Worm (Caenorhabditis elegans) whole organism, young adult: ENCODE results near the gene F26D2.14.

Experiments used
- B0261.1 ChIP-seq: sonication (generic microtip); optimal IDR thresholded peaks from 2 replicates; lab custom pipeline; 2016; ENCODE audit warnings: mild to moderate bottlenecking, missing genetic modification characterization, moderate library complexity, missing compliant biosample characterization
- B0336.3 ChIP-seq: fragments of 200-800 bp; sonication (Bioruptor generic); IDR thresholded peaks from 2 replicates; pipeline ENCODE4 v1.3.6; 2022; ENCODE audit warnings: missing genetic modification characterization, missing compliant biosample characterization
- C17E4.6 ChIP-seq: fragments of 200-800 bp; sonication (Bioruptor generic); IDR thresholded peaks from 2 replicates; pipeline ENCODE4 v1.3.6; 2022; ENCODE audit warnings: missing genetic modification reagents, missing genetic modification characterization, missing compliant biosample characterization
- F23B12.7 ChIP-seq: sonication (generic microtip); optimal IDR thresholded peaks from 2 replicates; lab custom pipeline; 2017; ENCODE audit warnings: missing genetic modification characterization, mild to moderate bottlenecking, missing compliant biosample characterization, antibody characterized with exemption, moderate library complexity; ENCODE audit not compliant: insufficient read depth
- F55B11.4 ChIP-seq: sonication (generic microtip); optimal IDR thresholded peaks from 2 replicates; lab custom pipeline; 2016; ENCODE audit warnings: missing compliant biosample characterization, missing genetic modification characterization, borderline replicate concordance; ENCODE audit not compliant: insufficient read depth
- T26A5.8 ChIP-seq: sonication (generic microtip); optimal IDR thresholded peaks from 2 replicates; lab custom pipeline; 2016; ENCODE audit warnings: missing genetic modification characterization, missing compliant biosample characterization
- Y53F4B.3 ChIP-seq: fragments of 200-800 bp; sonication (Bioruptor generic); IDR thresholded peaks from 2 replicates; pipeline ENCODE4 v1.3.6; 2022; ENCODE audit warnings: missing genetic modification reagents, missing genetic modification characterization, missing compliant biosample characterization
- Y53G8AR.9 ChIP-seq: fragments of 200-800 bp; sonication (Bioruptor generic); conservative IDR thresholded peaks from 2 replicates; pipeline ENCODE4 v1.3.6; 2022; ENCODE audit warnings: missing genetic modification reagents, missing genetic modification characterization, missing compliant biosample characterization
- Y79H2A.3 ChIP-seq: fragments of 200-800 bp; sonication (Bioruptor generic); conservative IDR thresholded peaks from 2 replicates; pipeline ENCODE4 v1.3.6; 2022; ENCODE audit warnings: missing genetic modification reagents, missing genetic modification characterization, missing compliant biosample characterization
- athp-1 ChIP-seq: sonication (generic microtip); optimal IDR thresholded peaks from 2 replicates; lab custom pipeline; 2017; ENCODE audit warnings: mild to moderate bottlenecking, missing genetic modification characterization, missing compliant biosample characterization
- attf-5 ChIP-seq: fragments of 200-800 bp; sonication (Bioruptor generic); optimal IDR thresholded peaks from 2 replicates; lab custom pipeline; 2018; ENCODE audit warnings: mild to moderate bottlenecking, missing genetic modification characterization, missing compliant biosample characterization
- ceh-40 ChIP-seq: fragments of 200-800 bp; sonication (Bioruptor generic); IDR thresholded peaks from 2 replicates; pipeline ENCODE4 v1.3.6; 2022; ENCODE audit warnings: missing genetic modification characterization, missing compliant biosample characterization
- ceh-91 ChIP-seq: fragments of 200-800 bp; sonication (Bioruptor generic); IDR thresholded peaks from 2 replicates; pipeline ENCODE4 v1.3.6; 2022; ENCODE audit warnings: missing genetic modification reagents, missing genetic modification characterization, missing compliant biosample characterization
- dpff-1 ChIP-seq: sonication (generic microtip); optimal IDR thresholded peaks from 2 replicates; lab custom pipeline; 2017; ENCODE audit warnings: mild to moderate bottlenecking, missing genetic modification characterization, missing compliant biosample characterization
- egl-18 ChIP-seq: fragments of 200-800 bp; sonication (Bioruptor generic); IDR thresholded peaks from 2 replicates; pipeline ENCODE4 v1.3.6; 2022; ENCODE audit warnings: missing genetic modification reagents, missing genetic modification characterization, missing compliant biosample characterization
- egrh-3 ChIP-seq: fragments of 200-800 bp; sonication (Bioruptor generic); IDR thresholded peaks from 2 replicates; pipeline ENCODE4 v1.3.6; 2022; ENCODE audit warnings: missing genetic modification reagents, missing genetic modification characterization, missing compliant biosample characterization
- ekl-4 ChIP-seq: fragments of 200-800 bp; sonication (Bioruptor generic); IDR thresholded peaks from 2 replicates; pipeline ENCODE4 v1.3.6; 2022; ENCODE audit warnings: missing genetic modification reagents, missing genetic modification characterization, missing compliant biosample characterization
- ets-4 ChIP-seq: fragments of 200-800 bp; sonication (Bioruptor generic); optimal IDR thresholded peaks from 2 replicates; lab custom pipeline; 2018; ENCODE audit warnings: mild to moderate bottlenecking, missing genetic modification characterization, missing compliant biosample characterization
- hlh-26 ChIP-seq: fragments of 200-800 bp; sonication (Bioruptor generic); conservative IDR thresholded peaks from 2 replicates; pipeline ENCODE4 v1.3.6; 2022; ENCODE audit warnings: missing genetic modification reagents, missing genetic modification characterization, missing compliant biosample characterization
- hmg-1.2 ChIP-seq: fragments of 200-800 bp; sonication (Bioruptor generic); IDR thresholded peaks from 2 replicates; pipeline ENCODE4 v1.3.6; 2022; ENCODE audit warnings: missing genetic modification reagents, missing genetic modification characterization, missing compliant biosample characterization
- hrde-1 ChIP-seq: sonication (generic microtip); optimal IDR thresholded peaks from 2 replicates; lab custom pipeline; 2016; ENCODE audit warnings: missing genetic modification characterization, mild to moderate bottlenecking, missing compliant biosample characterization, moderate library complexity, missing genotype, missing genetic modification reagents, borderline replicate concordance
- lag-1 ChIP-seq: fragments of 200-800 bp; sonication (Bioruptor generic); IDR thresholded peaks from 2 replicates; pipeline ENCODE4 v1.3.6; 2022; ENCODE audit warnings: missing genetic modification reagents, missing genetic modification characterization, missing compliant biosample characterization
- lin-35 ChIP-seq, 3 experiments: fragments of 150-350 bp in 2 of 3; sonication (generic microtip) in 1 of 3; optimal IDR thresholded peaks; 2 replicates each; lab custom pipeline; 2014 to 2018; ENCODE audit warnings: missing biosample characterization in 3 of 3, missing genetic modification characterization in 3 of 3, missing genetic modification reagents in 3 of 3
- lin-54 ChIP-seq: fragments of 200-800 bp; sonication (Bioruptor generic); optimal IDR thresholded peaks from 2 replicates; lab custom pipeline; 2018; ENCODE audit warnings: mild to moderate bottlenecking, missing genetic modification characterization, missing compliant biosample characterization
- madf-10 ChIP-seq: sonication (generic microtip); optimal IDR thresholded peaks from 2 replicates; lab custom pipeline; 2016; ENCODE audit warnings: mild to moderate bottlenecking, missing genetic modification characterization, missing compliant biosample characterization
- madf-3 ChIP-seq: fragments of 200-800 bp; sonication (Bioruptor generic); IDR thresholded peaks from 2 replicates; pipeline ENCODE4 v1.3.6; 2022; ENCODE audit warnings: missing genetic modification reagents, missing genetic modification characterization, missing compliant biosample characterization
- madf-8 ChIP-seq: fragments of 200-800 bp; sonication (Bioruptor generic); conservative IDR thresholded peaks from 2 replicates; pipeline ENCODE4 v1.3.6; 2022; ENCODE audit warnings: missing genetic modification reagents, missing genetic modification characterization, missing compliant biosample characterization
- nfya-2 ChIP-seq: fragments of 200-800 bp; sonication (Bioruptor generic); IDR thresholded peaks from 2 replicates; pipeline ENCODE4 v1.3.6; 2022; ENCODE audit warnings: missing genetic modification reagents, missing genetic modification characterization, missing compliant biosample characterization
- nhr-120 ChIP-seq: fragments of 200-800 bp; sonication (Bioruptor generic); IDR thresholded peaks from 2 replicates; pipeline ENCODE4 v1.3.6; 2022; ENCODE audit warnings: missing genetic modification characterization, missing compliant biosample characterization
- nhr-179 ChIP-seq: sonication (generic microtip); optimal IDR thresholded peaks from 2 replicates; lab custom pipeline; 2016; ENCODE audit warnings: mild to moderate bottlenecking, missing genetic modification characterization, missing compliant biosample characterization
- nhr-27 ChIP-seq: fragments of 200-800 bp; sonication (Bioruptor generic); optimal IDR thresholded peaks from 2 replicates; lab custom pipeline; 2018; ENCODE audit warnings: mild to moderate bottlenecking, missing genetic modification characterization, moderate library complexity, missing compliant biosample characterization
- nhr-90 ChIP-seq: sonication (generic microtip); optimal IDR thresholded peaks from 2 replicates; lab custom pipeline; 2016; ENCODE audit warnings: missing genotype, mild to moderate bottlenecking, missing genetic modification characterization, missing compliant biosample characterization
- pbrm-1 ChIP-seq: fragments of 200-800 bp; sonication (Bioruptor generic); IDR thresholded peaks from 2 replicates; pipeline ENCODE4 v1.3.6; 2022; ENCODE audit warnings: missing genetic modification reagents, missing genetic modification characterization, missing compliant biosample characterization
- repo-1 ChIP-seq: sonication (generic microtip); optimal IDR thresholded peaks from 2 replicates; lab custom pipeline; 2017; ENCODE audit warnings: mild to moderate bottlenecking, missing genetic modification characterization, missing compliant biosample characterization
- snpc-1.3 ChIP-seq: sonication (generic microtip); optimal IDR thresholded peaks from 2 replicates; lab custom pipeline; 2017; ENCODE audit warnings: missing genetic modification characterization, mild to moderate bottlenecking, missing compliant biosample characterization, antibody characterized with exemption, moderate library complexity, missing genotype, missing genetic modification reagents; ENCODE audit not compliant: insufficient read depth
- somi-1 ChIP-seq: fragments of 200-800 bp; sonication (Bioruptor generic); optimal IDR thresholded peaks from 2 replicates; lab custom pipeline; 2018; ENCODE audit warnings: mild to moderate bottlenecking, missing genetic modification characterization, missing compliant biosample characterization
- tbx-9 ChIP-seq: sonication (generic microtip); optimal IDR thresholded peaks from 2 replicates; lab custom pipeline; 2016; ENCODE audit warnings: borderline replicate concordance, missing genetic modification characterization, inconsistent platforms, missing compliant biosample characterization
- unc-62 ChIP-seq: fragments of 150-350 bp; optimal IDR thresholded peaks from 2 replicates; lab custom pipeline; 2014; ENCODE audit warnings: missing biosample characterization, missing genetic modification reagents, missing genetic modification characterization
- zim-3 ChIP-seq: sonication (generic microtip); optimal IDR thresholded peaks from 2 replicates; lab custom pipeline; 2017; ENCODE audit warnings: mild to moderate bottlenecking, missing genetic modification characterization, moderate library complexity, missing compliant biosample characterization
- ztf-25 ChIP-seq: fragments of 200-800 bp; sonication (Bioruptor generic); IDR thresholded peaks from 2 replicates; pipeline ENCODE4 v1.3.6; 2022; ENCODE audit warnings: missing genetic modification reagents, missing genetic modification characterization, missing compliant biosample characterization
- ztf-3 ChIP-seq: fragments of 200-800 bp; sonication (Bioruptor generic); optimal IDR thresholded peaks from 2 replicates; lab custom pipeline; 2018; ENCODE audit warnings: mild to moderate bottlenecking, missing genetic modification characterization, missing compliant biosample characterization

Gene F26D2.14

ce11 chrV:16424428-16424827 is 11.2 kb upstream of the F26D2.14 start, which contains the start of gene srw-29:
srw-29 (minus strand) TSS chrV:16424528.
- TF ChIP-seq ceh-91 (GFP tag; lab: Robert Waterston, UW), result no peak
- no peak for TF ChIP-seq T26A5.8 (tag; lab: Kevin White, UChicago)
- no peak for TF ChIP-seq attf-5 (GFP tag; lab: Kevin White, UChicago)

ce11 chrV:16429503-16429902 is 6.2 kb upstream of the F26D2.14 start, which contains the start of gene F26D2.10:
F26D2.10 (minus strand) TSS chrV:16429603.
- TF ChIP-seq ztf-3 (GFP tag; lab: Kevin White, UChicago) (no peak), F55B11.4 (tag; lab: Kevin White, UChicago) (no peak), ceh-40 (GFP tag; lab: Robert Waterston, UW) (no peak), hmg-1.2 (no peak), repo-1 (no peak), snpc-1.3 (tag; lab: Kevin White, UChicago) (no peak), ekl-4 (GFP tag; lab: Robert Waterston, UW) (no peak), lag-1 (GFP tag; lab: Robert Waterston, UW) (no peak), ztf-25 (GFP tag; lab: Robert Waterston, UW) (no peak), ets-4 (GFP tag; lab: Kevin White, UChicago) (no peak), hlh-26 (GFP tag; lab: Robert Waterston, UW) (no peak), attf-5 (GFP tag; lab: Kevin White, UChicago) (no peak), nhr-179 (tag; lab: Kevin White, UChicago) (no peak), dpff-1 (tag; lab: Kevin White, UChicago) (no peak), nfya-2 (GFP tag; lab: Robert Waterston, UW) (no peak), nhr-90 (no peak), hrde-1 (no peak)

ce11 chrV:16429940-16430339 is 5.7 kb upstream of the F26D2.14 start, which contains the start of gene str-73:
str-73 (plus strand) TSS chrV:16430240.
- TF ChIP-seq nhr-120 (GFP tag; lab: Robert Waterston, UW) (no peak), unc-62 (GFP tag; lab: Kevin White, UChicago) (no peak), somi-1 (GFP tag; lab: Kevin White, UChicago) (no peak), ceh-40 (GFP tag; lab: Robert Waterston, UW) (no peak), pbrm-1 (GFP tag; lab: Robert Waterston, UW) (no peak), tbx-9 (tag; lab: Kevin White, UChicago) (no peak), hrde-1 (no peak), F23B12.7 (tag; lab: Kevin White, UChicago) (no peak), Y53F4B.3 (no peak), egrh-3 (GFP tag; lab: Robert Waterston, UW) (no peak), lag-1 (GFP tag; lab: Robert Waterston, UW) (no peak), madf-10 (tag; lab: Kevin White, UChicago) (no peak), hmg-1.2 (no peak), C17E4.6 (GFP tag; lab: Robert Waterston, UW) (no peak), nhr-27 (tag; lab: Kevin White, UChicago) (no peak), ztf-3 (GFP tag; lab: Kevin White, UChicago) (no peak), B0336.3 (GFP tag; lab: Robert Waterston, UW) (no peak), lin-54 (GFP tag; lab: Kevin White, UChicago) (no peak), B0261.1 (no peak), nhr-90 (no peak)

ce11 chrV:16433471-16433870 is 2.2 kb upstream of the F26D2.14 start, which contains the start of gene clec-234:
clec-234 (minus strand) TSS chrV:16433571.
- TF ChIP-seq zim-3 (tag; lab: Kevin White, UChicago) (no peak), ztf-3 (GFP tag; lab: Kevin White, UChicago) (no peak), pbrm-1 (GFP tag; lab: Robert Waterston, UW) (no peak), Y79H2A.3 (GFP tag; lab: Robert Waterston, UW) (no peak), T26A5.8 (tag; lab: Kevin White, UChicago) (no peak), egl-18 (GFP tag; lab: Robert Waterston, UW) (no peak), madf-3 (GFP tag; lab: Robert Waterston, UW) (no peak), madf-8 (GFP tag; lab: Robert Waterston, UW) (no peak), lin-35 (GFP tag; optimal IDR thresholded peaks at IDR 0.05; lab: Kevin White, UChicago) (no peak), egrh-3 (GFP tag; lab: Robert Waterston, UW) (no peak), Y53G8AR.9 (GFP tag; lab: Robert Waterston, UW) (no peak), dpff-1 (tag; lab: Kevin White, UChicago) (no peak), athp-1 (no peak), unc-62 (GFP tag; lab: Kevin White, UChicago) (no peak)
